Worm (Caenorhabditis elegans): ENCODE data around the gene T09A5.4.

DNA sequence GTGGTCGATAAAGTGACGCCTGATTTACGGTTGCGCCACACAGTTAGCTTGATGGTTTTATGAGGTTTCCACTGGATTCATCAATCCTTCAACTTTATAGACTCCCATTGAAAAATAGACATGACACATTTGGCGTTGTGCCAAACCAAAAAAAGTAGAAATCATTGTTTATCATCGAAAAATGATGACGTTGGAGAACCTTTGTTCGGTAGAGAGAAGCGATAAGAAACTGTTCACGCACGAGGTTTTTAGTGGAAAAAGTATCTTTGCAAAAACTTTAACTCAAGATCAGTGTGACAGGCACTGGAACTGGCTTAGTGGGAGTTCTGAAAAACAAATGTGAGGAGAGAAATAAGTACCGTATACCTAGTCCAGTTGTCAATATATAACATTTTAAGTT is 32.3 kb upstream of the T09A5.4 start:
- TF ChIP-seq klf-2 (GFP tag; conservative IDR thresholded peaks at IDR 0.05) (no peak), tab-1 (GFP tag; IDR thresholded peaks at IDR 0.05) (no peak), med-1 (GFP tag; optimal IDR thresholded peaks at IDR 0.05; ENCODE audit: insufficient read depth) (no peak), cog-1 (tag; optimal IDR thresholded peaks at IDR 0.05) (no peak), T22C8.4 (GFP tag; IDR thresholded peaks at IDR 0.05) (no peak)
